Worm (Caenorhabditis elegans) whole organism, L4/young adult: ENCODE measurements around the gene nprl-2.

ENCODE experiments used
- W03F9.2 ChIP-seq: fragments of 150-350 bp; optimal IDR thresholded peaks from 2 replicates; lab custom pipeline; 2014; ENCODE audit warnings: missing biosample characterization, missing genetic modification characterization
- dao-5 ChIP-seq: sonication (generic microtip); optimal IDR thresholded peaks from 2 replicates; lab custom pipeline; 2016; ENCODE audit warnings: missing genotype, missing genetic modification characterization, moderate library complexity, missing compliant biosample characterization
- him-1 ChIP-seq: sonication (generic microtip); optimal IDR thresholded peaks from 2 replicates; lab custom pipeline; 2016; ENCODE audit warnings: missing genotype, missing genetic modification reagents, missing genetic modification characterization, missing compliant biosample characterization

- TF ChIP-seq him-1 (tag; lab: Kevin White, UChicago) = no peak
- TF ChIP-seq dao-5 (tag; lab: Kevin White, UChicago) = no peak
- TF ChIP-seq W03F9.2 = no peak
Observed at ce11 chrIV:7550445-7550844, 6.2 kb upstream of the nprl-2 start, which contains the start of gene pam-1.
